Worm (Caenorhabditis elegans): ENCODE data around the gene eff-1.

The eff-1 gene

DNA sequence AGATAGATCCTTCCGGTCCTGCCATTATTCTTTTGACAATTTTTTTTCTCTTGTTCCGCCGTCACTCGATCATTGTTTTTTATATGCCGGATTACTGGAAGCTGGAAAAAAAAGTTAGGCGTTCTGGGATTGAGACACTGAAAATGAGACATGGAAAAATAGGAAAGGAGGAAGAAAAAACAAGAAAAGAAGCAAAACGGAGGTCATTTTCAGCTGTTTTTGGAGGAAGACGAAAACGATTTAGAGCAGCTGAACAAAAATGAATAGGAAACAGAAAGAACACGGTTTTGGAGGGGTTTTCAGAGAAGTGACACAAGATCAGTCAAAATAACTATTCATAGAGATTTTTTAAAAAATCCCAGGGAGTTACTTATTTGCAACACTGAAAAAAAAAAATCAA lies 22.6 kb downstream of the eff-1 start, which contains the start of gene amt-3:
TSS of gene amt-3 (minus strand) at position 101 of the 400 bp plus-strand sequence.
- no peak for TF ChIP-seq daf-12 (tag; optimal IDR thresholded peaks at IDR 0.05)
- no peak for TF ChIP-seq tbx-2 (tag; optimal IDR thresholded peaks at IDR 0.05)
- TF ChIP-seq ceh-16 (tag; optimal IDR thresholded peaks at IDR 0.05): no peak
- no peak for TF ChIP-seq mdl-1 (tag; optimal IDR thresholded peaks at IDR 0.05)
- no peak for TF ChIP-seq zag-1 (tag; optimal IDR thresholded peaks at IDR 0.05)
- TF ChIP-seq nhr-237 (tag; optimal IDR thresholded peaks at IDR 0.05): no peak
- TF ChIP-seq fos-1 (tag; optimal IDR thresholded peaks at IDR 0.05): no peak
- no peak for TF ChIP-seq jun-1 (tag; optimal IDR thresholded peaks at IDR 0.05)
- no peak for TF ChIP-seq pqm-1 (tag; optimal IDR thresholded peaks at IDR 0.05)

DNA sequence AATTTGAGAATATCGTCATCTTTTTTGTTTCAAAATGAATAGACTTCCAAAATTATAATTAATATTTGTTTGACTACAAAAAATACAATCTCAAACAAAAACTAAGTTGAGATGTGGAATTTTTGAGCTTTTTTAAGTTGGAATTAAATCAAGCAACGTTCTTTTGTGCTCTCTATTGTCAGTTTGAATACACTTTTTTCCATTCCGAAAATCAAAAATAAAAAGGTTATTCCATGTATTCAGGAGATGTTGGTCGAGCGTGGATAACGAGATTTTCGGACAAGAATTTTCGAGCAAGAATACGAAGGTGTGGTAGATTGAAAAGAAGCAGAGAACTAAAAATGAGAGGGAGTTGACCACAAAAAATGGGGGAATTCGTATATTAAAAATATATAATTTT lies 23.7 kb downstream of the eff-1 start:
- TF ChIP-seq fkh-10 (GFP tag; optimal IDR thresholded peaks at IDR 0.05) (peak; percentile 89), nhr-11 (tag; optimal IDR thresholded peaks at IDR 0.05) (no peak), jun-1 (tag; optimal IDR thresholded peaks at IDR 0.05) (no peak)

DNA sequence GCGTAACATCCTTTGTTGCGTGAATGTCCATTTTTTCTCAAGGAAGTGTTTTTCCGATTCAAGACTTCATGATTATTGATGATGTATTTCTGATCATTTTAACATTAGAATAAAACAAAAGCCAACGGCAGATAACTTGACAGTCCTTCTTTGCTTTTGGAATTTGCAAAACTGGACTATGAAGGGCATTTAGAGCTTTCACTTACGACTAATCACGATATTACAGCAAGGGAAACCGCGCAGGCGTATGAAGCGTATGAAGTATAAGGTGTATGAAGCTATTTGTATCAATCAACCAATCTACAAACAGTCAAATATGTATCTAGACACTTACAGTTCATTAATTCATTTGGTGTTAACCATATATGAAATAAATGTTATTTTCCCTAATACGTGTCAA lies 31.2 kb downstream of the eff-1 start:
- TF ChIP-seq nhr-25 (tag; optimal IDR thresholded peaks at IDR 0.05): peak; percentile 21
- TF ChIP-seq tbx-2 (tag; optimal IDR thresholded peaks at IDR 0.05): no peak
- no peak for TF ChIP-seq ztf-4 (tag; optimal IDR thresholded peaks at IDR 0.05)

DNA sequence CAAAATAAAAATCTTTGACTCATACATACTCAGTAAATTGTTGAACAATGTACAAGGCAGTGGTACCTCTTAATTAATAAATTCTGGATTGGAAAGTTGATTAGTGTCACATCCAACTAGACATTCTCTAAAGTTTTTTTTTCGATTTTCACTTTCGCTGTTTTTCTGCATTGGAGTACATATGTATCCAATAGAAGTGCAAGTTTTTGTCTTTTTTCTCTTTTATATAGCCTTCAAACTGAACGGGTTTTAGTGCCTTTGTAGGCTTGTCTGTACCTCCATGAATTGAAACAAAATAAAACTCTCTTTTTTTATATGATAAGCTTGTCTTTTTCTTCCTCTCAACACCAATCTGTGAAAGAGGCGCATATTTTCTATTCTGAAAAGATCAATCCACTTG lies 33.7 kb downstream of the eff-1 start:
- TF ChIP-seq ceh-9 (tag; optimal IDR thresholded peaks at IDR 0.05): no peak
- no peak for TF ChIP-seq elt-2 (tag; optimal IDR thresholded peaks at IDR 0.05)
- TF ChIP-seq pha-4 (tag; optimal IDR thresholded peaks at IDR 0.05): no peak
- TF ChIP-seq daf-12 (tag; optimal IDR thresholded peaks at IDR 0.05): no peak
- TF ChIP-seq nhr-25 (tag; optimal IDR thresholded peaks at IDR 0.05): peak; percentile 55
- TF ChIP-seq elt-1 (tag; optimal IDR thresholded peaks at IDR 0.05): no peak
- no peak for TF ChIP-seq skn-1 (tag; optimal IDR thresholded peaks at IDR 0.05)

DNA sequence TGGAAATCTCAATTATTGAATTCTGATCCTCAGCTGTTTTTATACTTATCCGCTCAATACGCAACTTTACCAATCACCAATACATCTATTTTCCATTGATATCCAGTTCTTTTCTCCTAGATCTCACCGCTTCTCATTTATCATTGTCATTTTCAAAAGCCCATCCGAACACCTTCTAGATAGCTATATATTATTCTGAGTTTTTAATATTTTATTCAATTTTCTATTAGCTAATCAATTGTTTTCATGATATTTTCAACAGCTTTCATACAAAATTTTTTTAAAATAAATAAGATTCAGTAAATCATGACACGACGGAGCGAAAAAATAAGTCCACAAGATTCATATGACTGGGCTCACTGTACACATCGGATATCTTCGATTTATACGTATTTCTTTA lies 34.7 kb downstream of the eff-1 start, which contains the start of gene F49E12.12:
TSS of gene F49E12.12 (plus strand) at position 301 of the 400 bp plus-strand sequence.
- TF ChIP-seq aly-2 (tag; optimal IDR thresholded peaks at IDR 0.05) (no peak), nhr-76 (tag; optimal IDR thresholded peaks at IDR 0.05) (no peak), nhr-25 (tag; optimal IDR thresholded peaks at IDR 0.05) (no peak), eor-1 (tag; optimal IDR thresholded peaks at IDR 0.05) (no peak), skn-1 (tag; optimal IDR thresholded peaks at IDR 0.05) (no peak), R02D3.7 (tag; optimal IDR thresholded peaks at IDR 0.05) (no peak), egl-5 (tag; optimal IDR thresholded peaks at IDR 0.05) (no peak), fos-1 (tag; optimal IDR thresholded peaks at IDR 0.05) (no peak), ceh-9 (tag; optimal IDR thresholded peaks at IDR 0.05) (no peak), snpc-4 (tag; optimal IDR thresholded peaks at IDR 0.05) (no peak)

DNA sequence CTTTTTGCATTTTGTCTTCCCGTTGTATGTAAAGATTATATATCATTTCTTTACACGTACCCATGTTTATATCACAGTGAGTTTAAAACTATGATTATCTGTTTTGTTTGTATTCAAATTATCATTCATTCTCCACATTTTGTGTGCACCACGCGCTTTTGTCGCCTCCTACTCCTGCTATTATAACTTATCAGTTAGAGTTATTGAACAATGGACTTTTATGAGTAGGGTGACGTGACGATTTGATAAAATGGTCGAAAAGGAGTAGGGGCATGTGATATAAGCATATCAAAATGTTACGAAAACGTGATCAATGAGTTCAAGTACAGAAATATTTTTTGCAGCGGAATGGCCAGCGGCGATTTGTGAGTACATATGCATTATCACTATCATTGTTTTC lies 36.4 kb downstream of the eff-1 start:
- TF ChIP-seq nfya-1 (tag; optimal IDR thresholded peaks at IDR 0.05; ENCODE audit: insufficient read depth) (peak; percentile 22), nhr-28 (tag; optimal IDR thresholded peaks at IDR 0.05) (no peak), nhr-43 (tag; optimal IDR thresholded peaks at IDR 0.05; ENCODE audit: poor library complexity, severe bottlenecking) (no peak), snpc-4 (tag; optimal IDR thresholded peaks at IDR 0.05) (no peak), elt-1 (tag; optimal IDR thresholded peaks at IDR 0.05) (no peak), fkh-10 (GFP tag; optimal IDR thresholded peaks at IDR 0.05) (no peak), lin-15B (tag; optimal IDR thresholded peaks at IDR 0.05) (no peak), nhr-237 (tag; optimal IDR thresholded peaks at IDR 0.05) (no peak), sea-2 (GFP tag; optimal IDR thresholded peaks at IDR 0.05) (no peak), unc-62 (GFP tag; optimal IDR thresholded peaks at IDR 0.05) (no peak), lsy-12 (tag; optimal IDR thresholded peaks at IDR 0.05) (peak; percentile 38), pqm-1 (tag; optimal IDR thresholded peaks at IDR 0.05) (peak; percentile 100), nhr-23 (tag; optimal IDR thresholded peaks at IDR 0.05) (no peak), ama-1 (optimal IDR thresholded peaks at IDR 0.05) (no peak), ZK546.5 (tag; optimal IDR thresholded peaks at IDR 0.05) (no peak), tbx-2 (tag; optimal IDR thresholded peaks at IDR 0.05) (no peak), hmg-11 (tag; optimal IDR thresholded peaks at IDR 0.05) (no peak), pha-4 (tag; optimal IDR thresholded peaks at IDR 0.05) (peak; percentile 80), R02D3.7 (tag; optimal IDR thresholded peaks at IDR 0.05) (no peak), aly-2 (tag; optimal IDR thresholded peaks at IDR 0.05) (no peak), ceh-9 (tag; optimal IDR thresholded peaks at IDR 0.05) (no peak), daf-12 (tag; optimal IDR thresholded peaks at IDR 0.05) (no peak), elt-3 (tag; optimal IDR thresholded peaks at IDR 0.05) (no peak), skn-1 (tag; optimal IDR thresholded peaks at IDR 0.05) (peak; percentile 1), nhr-77 (tag; optimal IDR thresholded peaks at IDR 0.05) (no peak), unc-39 (tag; optimal IDR thresholded peaks at IDR 0.05) (no peak), mdl-1 (tag; optimal IDR thresholded peaks at IDR 0.05) (no peak), nhr-76 (tag; optimal IDR thresholded peaks at IDR 0.05) (no peak), mml-1 (tag; optimal IDR thresholded peaks at IDR 0.05) (no peak), ceh-28 (tag; optimal IDR thresholded peaks at IDR 0.05) (no peak), fos-1 (tag; optimal IDR thresholded peaks at IDR 0.05) (no peak), nhr-12 (tag; optimal IDR thresholded peaks at IDR 0.05) (no peak), nhr-67 (tag; optimal IDR thresholded peaks at IDR 0.05) (no peak), jun-1 (tag; optimal IDR thresholded peaks at IDR 0.05) (peak; percentile 95)
